Fruit fly (Drosophila melanogaster) S2 (cell line): ENCODE data around the gene Tep4.

Source experiments
- CG8478 ChIP-seq: fragments of >200 bp; optimal IDR thresholded peaks from 2 replicates; lab custom pipeline; 2018
- CTCF ChIP-seq, 2 experiments: fragments of >200 bp; optimal IDR thresholded peaks; 2 replicates each; lab custom pipeline; 2018

dm6 chr2L:19570806-19571254 is 22.5 kb downstream of the Tep4 start:
- TF ChIP-seq CG8478 (lab: Kevin White, UChicago): no peak
- TF ChIP-seq CTCF (optimal IDR thresholded peaks at IDR 0.05; lab: Kevin White, UChicago): no peak
